Worm (Caenorhabditis elegans): ENCODE data around the gene Y22D7AL.3.

Gene Y22D7AL.3

DNA sequence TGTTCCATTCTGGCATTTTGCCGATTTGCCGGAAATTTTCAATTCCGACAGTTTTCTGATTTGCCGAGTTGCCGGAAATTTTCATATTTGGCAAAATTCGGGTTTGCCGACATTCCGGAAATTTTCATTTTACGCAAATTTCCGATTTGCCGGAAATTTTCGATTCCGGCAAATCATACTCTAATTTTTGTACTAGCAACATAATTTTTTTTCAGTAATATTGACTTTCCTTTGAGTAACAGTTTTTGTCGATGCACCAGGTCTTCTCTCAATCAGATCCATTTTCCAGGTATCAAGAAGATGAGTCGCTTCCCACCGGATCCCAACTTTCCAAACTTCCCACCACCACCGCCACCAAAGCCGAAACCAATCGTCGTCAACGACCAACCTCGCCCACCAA lies at the start of gene Y22D7AL.3:
Gene Y22D7AL.3, plus strand, starts transcription at position 301 of the 400 bp plus-strand sequence.
- TF ChIP-seq him-1 (tag; optimal IDR thresholded peaks at IDR 0.05), result no peak
- no peak for TF ChIP-seq dao-5 (tag; optimal IDR thresholded peaks at IDR 0.05)
- no peak for TF ChIP-seq W03F9.2 (tag; optimal IDR thresholded peaks at IDR 0.05)

DNA sequence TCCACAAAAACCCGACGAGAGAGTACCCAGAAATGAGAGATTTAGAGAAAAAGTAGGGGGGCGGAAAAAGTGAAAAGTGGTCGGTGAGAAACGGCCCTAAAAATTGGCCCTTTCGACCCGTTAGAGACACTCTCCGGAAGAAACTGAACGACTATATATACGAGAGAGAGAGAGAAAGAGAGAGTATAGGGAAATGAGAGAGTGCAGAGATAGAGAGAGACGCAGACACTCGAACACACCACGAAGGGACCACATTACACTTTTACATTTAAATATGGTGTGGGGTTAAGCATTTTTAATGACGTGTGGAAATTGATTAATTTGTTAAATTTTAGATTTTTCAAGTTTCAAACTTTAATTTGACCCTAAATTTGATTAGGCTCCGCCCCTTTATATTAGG lies 49.6 kb upstream of the Y22D7AL.3 start:
- no peak for TF ChIP-seq dao-5 (tag; optimal IDR thresholded peaks at IDR 0.05)
- TF ChIP-seq W03F9.2 (tag; optimal IDR thresholded peaks at IDR 0.05), result no peak
- TF ChIP-seq him-1 (tag; optimal IDR thresholded peaks at IDR 0.05), result no peak

ce11 chrIII:1598927-1599326 lies 42.3 kb upstream of the Y22D7AL.3 start:
- TF ChIP-seq W03F9.2 (tag; optimal IDR thresholded peaks at IDR 0.05) (no peak), him-1 (tag; optimal IDR thresholded peaks at IDR 0.05) (no peak), dao-5 (tag; optimal IDR thresholded peaks at IDR 0.05) (no peak)

DNA sequence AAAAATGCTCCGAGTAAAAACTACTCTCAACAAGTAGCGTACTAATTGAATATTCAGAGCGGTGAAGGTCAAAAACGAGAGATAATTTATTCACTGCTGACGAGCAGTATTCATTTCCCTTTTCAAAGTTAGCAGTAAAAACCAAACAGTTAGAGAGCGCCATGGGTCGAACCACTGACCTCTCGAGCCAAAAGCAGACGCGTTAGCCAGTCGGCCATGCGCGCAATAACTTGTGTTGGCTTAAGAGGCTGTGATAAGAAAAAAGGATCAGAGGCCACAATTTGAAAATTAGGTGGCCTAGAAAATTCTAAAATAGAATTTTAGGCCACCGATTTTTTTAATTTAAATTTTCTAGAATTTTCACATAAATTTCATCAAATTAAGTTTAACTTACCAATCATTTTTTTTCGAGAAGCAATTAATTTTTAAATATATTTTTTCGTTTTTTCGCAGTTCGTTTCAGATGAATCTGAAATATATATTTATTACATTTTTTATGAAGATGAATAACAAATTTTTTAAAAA lies 40.5 kb upstream of the Y22D7AL.3 start, which contains the start of gene sms-3:
Gene sms-3, minus strand, starts transcription at position 475 of the 525 bp plus-strand sequence.
- TF ChIP-seq dao-5 (tag; optimal IDR thresholded peaks at IDR 0.05) (no peak), him-1 (tag; optimal IDR thresholded peaks at IDR 0.05) (no peak), W03F9.2 (tag; optimal IDR thresholded peaks at IDR 0.05) (no peak)

DNA sequence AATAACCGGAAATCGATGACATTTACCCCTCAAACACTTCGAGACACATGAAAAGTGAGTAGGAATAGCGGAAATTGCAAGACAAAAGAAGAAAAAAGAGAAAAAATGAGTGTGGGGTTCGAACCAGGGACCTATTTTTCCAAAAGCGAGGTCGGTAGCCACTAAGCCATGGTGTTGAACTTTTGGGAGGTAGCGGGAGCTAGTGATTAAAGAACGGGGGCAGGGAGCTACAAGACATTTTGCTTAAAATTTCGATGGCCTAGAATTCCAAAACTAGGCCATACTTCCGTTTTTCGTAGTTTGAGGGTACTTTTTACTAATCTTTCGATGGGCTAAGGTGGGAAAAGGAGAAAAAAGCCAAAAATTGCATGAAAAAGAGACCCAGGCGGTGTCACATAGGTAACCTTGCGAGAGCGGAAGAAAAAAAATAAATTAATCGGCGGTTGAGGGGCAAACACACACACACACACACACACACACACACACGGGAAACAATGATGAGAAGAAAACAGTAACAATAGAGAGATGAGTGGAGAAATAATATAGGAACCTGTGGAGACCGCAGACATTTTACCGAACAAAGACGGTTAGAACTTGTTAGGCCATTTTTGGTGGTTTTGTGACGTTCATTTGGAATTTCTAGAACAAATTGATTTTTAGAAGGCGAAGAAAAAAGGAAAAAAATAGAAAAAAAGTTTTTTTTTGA lies 39.6 kb upstream of the Y22D7AL.3 start:
- TF ChIP-seq him-1 (tag; optimal IDR thresholded peaks at IDR 0.05) (no peak), W03F9.2 (tag; optimal IDR thresholded peaks at IDR 0.05) (no peak), dao-5 (tag; optimal IDR thresholded peaks at IDR 0.05) (peak; percentile 24)

DNA sequence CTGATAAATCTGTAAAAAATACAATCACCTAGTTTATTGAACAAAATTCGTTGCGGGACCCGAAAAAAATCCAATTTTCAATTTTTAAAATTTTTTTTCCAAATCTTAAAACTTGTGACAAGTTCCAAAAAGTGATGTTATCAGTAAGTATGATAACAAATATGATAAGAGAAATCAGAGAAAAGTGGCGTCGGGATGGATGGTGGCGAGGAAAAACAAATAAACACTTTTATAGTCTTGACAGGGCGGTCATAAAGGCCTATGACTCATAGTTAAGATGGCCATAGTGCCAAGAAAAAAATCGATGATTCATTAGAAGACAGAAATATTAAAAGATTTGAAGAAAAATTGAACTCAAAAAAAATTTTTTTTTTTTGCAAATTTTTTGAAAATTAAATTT lies 38.6 kb upstream of the Y22D7AL.3 start:
- TF ChIP-seq W03F9.2 (tag; optimal IDR thresholded peaks at IDR 0.05), result no peak
- no peak for TF ChIP-seq him-1 (tag; optimal IDR thresholded peaks at IDR 0.05)
- TF ChIP-seq dao-5 (tag; optimal IDR thresholded peaks at IDR 0.05), result no peak

DNA sequence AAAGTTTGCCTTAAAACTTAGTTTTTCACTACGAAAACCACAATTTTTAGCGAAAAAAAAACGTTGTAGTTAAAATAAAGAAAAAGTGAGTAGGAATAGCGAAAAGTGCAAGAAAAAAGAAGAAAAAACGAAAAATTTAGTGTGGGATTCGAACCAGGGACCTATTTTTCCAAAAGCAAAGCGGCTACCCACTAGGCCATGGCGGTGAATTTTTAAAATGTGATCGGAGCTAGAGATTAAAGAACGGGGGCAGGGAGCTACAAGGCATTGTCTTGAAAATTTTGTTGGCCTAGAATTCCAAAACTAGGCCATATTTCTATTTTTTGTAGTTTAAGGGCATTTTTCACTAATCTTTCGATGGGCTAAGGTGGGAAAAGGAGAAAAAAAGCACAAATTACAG lies 37.5 kb upstream of the Y22D7AL.3 start:
- TF ChIP-seq dao-5 (tag; optimal IDR thresholded peaks at IDR 0.05) (no peak), W03F9.2 (tag; optimal IDR thresholded peaks at IDR 0.05) (no peak), him-1 (tag; optimal IDR thresholded peaks at IDR 0.05) (no peak)

DNA sequence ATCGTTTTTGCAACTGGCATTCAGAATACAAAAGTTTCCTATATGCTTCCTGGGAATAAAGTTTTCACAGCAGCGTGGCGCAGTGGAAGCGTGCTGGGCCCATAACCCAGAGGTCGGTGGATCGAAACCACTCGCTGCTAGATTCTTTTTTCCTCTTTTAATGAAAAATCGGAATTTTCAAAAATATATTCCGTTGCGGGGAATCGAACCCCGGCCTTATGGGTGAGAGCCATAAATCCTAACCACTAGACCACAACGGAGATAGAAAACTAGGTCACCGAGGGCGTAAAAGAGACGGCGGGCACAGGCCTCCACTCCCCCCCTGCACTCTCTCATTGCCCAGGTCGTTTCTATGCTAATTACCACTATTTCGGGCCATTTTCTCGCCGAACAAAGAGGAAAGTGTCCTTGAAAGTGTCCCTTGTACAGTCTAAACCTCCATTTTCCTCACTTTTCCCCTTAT lies 36.7 kb upstream of the Y22D7AL.3 start, which contains the start of gene Y22D7AL.6:
Gene Y22D7AL.6, plus strand, starts transcription at position 413 of the 463 bp plus-strand sequence.
- TF ChIP-seq dao-5 (tag; optimal IDR thresholded peaks at IDR 0.05) (peak; percentile 31), W03F9.2 (tag; optimal IDR thresholded peaks at IDR 0.05) (peak; percentile 12), him-1 (tag; optimal IDR thresholded peaks at IDR 0.05) (peak; percentile 40)

DNA sequence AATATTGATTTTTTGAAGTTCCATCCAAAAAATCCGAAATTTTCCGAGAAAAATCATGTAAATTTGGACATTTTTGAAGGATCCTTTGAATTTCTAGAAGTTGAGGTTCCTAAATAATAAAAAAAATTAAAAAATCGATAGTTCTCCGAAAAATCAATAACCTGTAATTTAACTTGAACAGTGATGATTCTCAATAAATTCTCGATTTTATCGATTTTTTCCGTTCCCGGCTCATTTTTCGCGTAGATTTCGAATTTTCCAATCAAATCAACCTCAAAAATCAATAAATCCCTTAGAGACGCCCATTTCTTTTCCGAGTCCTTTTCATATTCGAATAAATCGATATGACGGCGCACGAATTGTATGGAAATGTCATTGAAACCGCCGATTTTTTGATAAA lies 33.6 kb upstream of the Y22D7AL.3 start:
- TF ChIP-seq him-1 (tag; optimal IDR thresholded peaks at IDR 0.05) (no peak), dao-5 (tag; optimal IDR thresholded peaks at IDR 0.05) (no peak), W03F9.2 (tag; optimal IDR thresholded peaks at IDR 0.05) (no peak)

ce11 chrIII:1610938-1611337 lies 30.3 kb upstream of the Y22D7AL.3 start:
- TF ChIP-seq dao-5 (tag; optimal IDR thresholded peaks at IDR 0.05), result no peak
- no peak for TF ChIP-seq W03F9.2 (tag; optimal IDR thresholded peaks at IDR 0.05)

ce11 chrIII:1612974-1613568 lies 28.2 kb upstream of the Y22D7AL.3 start:
- no peak for TF ChIP-seq him-1 (tag; optimal IDR thresholded peaks at IDR 0.05)
- no peak for TF ChIP-seq dao-5 (tag; optimal IDR thresholded peaks at IDR 0.05)
- no peak for TF ChIP-seq W03F9.2 (tag; optimal IDR thresholded peaks at IDR 0.05)

DNA sequence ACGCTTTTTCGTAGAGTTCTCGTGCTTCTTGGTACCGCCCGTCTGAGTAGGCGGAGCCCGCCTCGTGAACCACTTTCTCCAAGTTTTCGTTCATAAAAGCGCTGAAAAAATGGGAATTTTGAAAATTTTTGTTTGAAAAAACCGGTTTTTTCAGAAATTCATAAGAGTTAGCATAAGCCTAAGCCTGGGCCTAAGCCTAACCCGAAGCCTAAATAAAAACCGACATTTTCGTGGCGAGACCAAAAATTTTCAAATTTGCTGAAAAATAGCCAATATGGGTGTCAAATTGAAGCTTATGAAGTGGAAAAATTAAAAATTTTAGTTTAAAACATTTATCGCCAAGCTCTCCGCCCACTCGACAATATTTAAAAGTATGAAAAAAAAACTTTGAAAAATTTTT lies 27.3 kb upstream of the Y22D7AL.3 start, which contains the start of gene Y22D7AL.9:
Gene Y22D7AL.9, minus strand, starts transcription at position 101 of the 400 bp plus-strand sequence.
- TF ChIP-seq W03F9.2 (tag; optimal IDR thresholded peaks at IDR 0.05) (no peak), dao-5 (tag; optimal IDR thresholded peaks at IDR 0.05) (no peak), him-1 (tag; optimal IDR thresholded peaks at IDR 0.05) (no peak)

ce11 chrIII:1614412-1614811 lies 26.9 kb upstream of the Y22D7AL.3 start:
- no peak for TF ChIP-seq him-1 (tag; optimal IDR thresholded peaks at IDR 0.05)
- no peak for TF ChIP-seq dao-5 (tag; optimal IDR thresholded peaks at IDR 0.05)
- no peak for TF ChIP-seq W03F9.2 (tag; optimal IDR thresholded peaks at IDR 0.05)
